Worm (Caenorhabditis elegans): ENCODE data around the gene mrps-9.

mrps-9 gene

DNA sequence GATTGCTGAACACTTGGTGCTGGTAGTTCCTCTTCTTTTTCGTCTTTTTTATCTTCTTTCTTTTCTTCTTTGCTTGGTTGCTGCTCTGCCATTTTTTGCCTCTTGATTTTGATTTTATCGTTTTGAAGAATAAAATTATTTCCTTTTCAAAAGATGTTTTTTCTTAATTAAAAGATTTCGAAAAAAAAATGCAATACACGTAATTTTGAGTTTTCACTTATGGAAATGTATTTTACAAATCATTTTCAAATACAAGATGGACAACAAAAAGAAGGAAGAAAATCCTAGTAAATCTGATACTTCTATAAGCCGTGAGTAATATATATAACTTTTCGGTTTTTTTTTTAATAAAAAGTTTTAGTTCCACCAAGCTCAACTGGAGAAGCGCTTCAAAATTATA, 16.5 kb upstream of the mrps-9 start, which contains the start of the genes C02F5.10 and C02F5.2:
C02F5.10 (minus strand) TSS at position 101 of the 400 bp plus-strand sequence.
C02F5.2 (plus strand) TSS at position 239 of the 400 bp plus-strand sequence.
- no peak for TF ChIP-seq C16A3.4 (tag; optimal IDR thresholded peaks at IDR 0.05)

DNA sequence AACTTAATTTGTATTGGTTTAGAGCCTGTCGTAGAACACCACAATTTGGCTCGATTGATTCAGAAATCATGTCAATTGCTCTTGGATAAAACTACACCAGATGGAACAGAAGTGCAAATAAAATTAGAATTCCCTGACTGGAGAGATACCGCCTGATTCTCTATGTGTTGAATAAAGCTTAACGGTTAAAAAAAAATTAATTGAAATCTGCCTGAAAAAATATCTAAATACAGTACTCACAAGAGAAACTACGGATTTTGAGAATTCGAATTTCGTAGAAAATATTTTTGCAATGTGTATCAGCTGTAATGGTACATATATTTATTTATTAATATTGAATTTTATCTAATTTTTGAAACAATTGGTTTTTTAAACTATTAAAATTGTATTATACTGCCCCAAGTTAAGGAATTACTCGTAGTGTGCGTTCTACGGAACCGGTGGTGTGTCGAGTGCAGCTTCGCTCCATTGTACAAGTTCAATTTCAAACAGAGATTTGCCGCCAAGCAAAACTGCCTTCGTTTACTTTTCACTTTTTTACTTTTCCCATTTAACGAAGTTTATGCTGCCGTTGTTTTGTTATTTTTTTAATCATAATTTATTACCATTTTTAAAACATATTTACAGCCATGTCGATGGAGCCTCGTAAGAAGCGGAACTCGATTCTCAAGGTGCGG, 15.7 kb upstream of the mrps-9 start, which contains the start of gene knl-1:
knl-1 (plus strand) TSS at position 626 of the 677 bp plus-strand sequence.
- TF ChIP-seq nhr-237 (tag; optimal IDR thresholded peaks at IDR 0.05) (peak; percentile 2), hlh-17 (GFP tag; optimal IDR thresholded peaks at IDR 0.05; ENCODE audit: borderline replicate concordance) (no peak), mdl-1 (tag; optimal IDR thresholded peaks at IDR 0.05) (no peak), mab-9 (GFP tag; IDR thresholded peaks at IDR 0.05) (no peak), hlh-4 (tag; optimal IDR thresholded peaks at IDR 0.05) (no peak), nhr-76 (tag; optimal IDR thresholded peaks at IDR 0.05) (no peak), egl-27 (tag; optimal IDR thresholded peaks at IDR 0.05) (no peak), C34B4.2 (tag; optimal IDR thresholded peaks at IDR 0.05) (no peak), fkh-4 (tag; optimal IDR thresholded peaks at IDR 0.05; ENCODE audit: borderline replicate concordance) (peak; percentile 5), rnt-1 (tag; optimal IDR thresholded peaks at IDR 0.05) (peak; percentile 65), hpl-2 (GFP tag; optimal IDR thresholded peaks at IDR 0.05) (no peak), ceh-90 (tag; optimal IDR thresholded peaks at IDR 0.05) (no peak), mep-1 (tag; optimal IDR thresholded peaks at IDR 0.05) (peak; percentile 69), vab-15 (tag; optimal IDR thresholded peaks at IDR 0.05) (peak; percentile 17), nhr-90 (tag; optimal IDR thresholded peaks at IDR 0.05; ENCODE audit: poor library complexity) (peak; percentile 25), alr-1 (tag; optimal IDR thresholded peaks at IDR 0.05; ENCODE audit: borderline replicate concordance) (no peak), nhr-20 (tag; optimal IDR thresholded peaks at IDR 0.05) (peak; percentile 27), unc-130 (tag; optimal IDR thresholded peaks at IDR 0.05) (no peak), nhr-71 (tag; optimal IDR thresholded peaks at IDR 0.05) (no peak), skn-1 (tag; optimal IDR thresholded peaks at IDR 0.05) (peak; percentile 36), lir-3 (tag; optimal IDR thresholded peaks at IDR 0.05; ENCODE audit: poor library complexity) (peak; percentile 36), nhr-11 (tag; optimal IDR thresholded peaks at IDR 0.05) (no peak), ceh-82 (tag; optimal IDR thresholded peaks at IDR 0.05) (peak in 1 of 3 experiments; percentile 61), C04F5.9 (tag; optimal IDR thresholded peaks at IDR 0.05) (no peak), nhr-47 (tag; optimal IDR thresholded peaks at IDR 0.05) (no peak), tlp-1 (tag; optimal IDR thresholded peaks at IDR 0.05) (no peak), lsy-2 (tag; optimal IDR thresholded peaks at IDR 0.05) (peak; percentile 28 to 82), dpl-1 (GFP tag; optimal IDR thresholded peaks at IDR 0.05) (peak; percentile 80 to 89 (median 81)), sptf-1 (tag; optimal IDR thresholded peaks at IDR 0.05) (no peak), unc-30 (tag; optimal IDR thresholded peaks at IDR 0.05) (no peak), blmp-1 (tag; optimal IDR thresholded peaks at IDR 0.05) (peak; percentile 72), lin-13 (GFP tag; optimal IDR thresholded peaks at IDR 0.05) (peak; percentile 49), nhr-77 (tag; optimal IDR thresholded peaks at IDR 0.05) (peak; percentile 28), swsn-7 (tag; optimal IDR thresholded peaks at IDR 0.05) (peak; percentile 17), mef-2 (tag; optimal IDR thresholded peaks at IDR 0.05) (no peak), zag-1 (tag; optimal IDR thresholded peaks at IDR 0.05) (no peak), elt-2 (tag; optimal IDR thresholded peaks at IDR 0.05) (no peak), ama-1 (optimal IDR thresholded peaks at IDR 0.05) (no peak), grh-1 (GFP tag; IDR thresholded peaks at IDR 0.05) (no peak), jun-1 (tag; optimal IDR thresholded peaks at IDR 0.05) (no peak), efl-1 (optimal IDR thresholded peaks at IDR 0.05) (peak; percentile 84 to 91), efl-1 (GFP tag; optimal IDR thresholded peaks at IDR 0.05 in 1 of 2) (peak; percentile 83 to 97), ceh-88 (GFP tag; IDR thresholded peaks at IDR 0.05) (no peak), fkh-10 (GFP tag; optimal IDR thresholded peaks at IDR 0.05) (no peak), ceh-63 (GFP tag; optimal IDR thresholded peaks at IDR 0.05) (no peak), snpc-4 (tag; optimal IDR thresholded peaks at IDR 0.05) (no peak), nhr-85 (tag) (peak; percentile 62), ceh-8 (GFP tag; optimal IDR thresholded peaks at IDR 0.05) (no peak), ztf-11 (tag; optimal IDR thresholded peaks at IDR 0.05) (no peak)
